Worm (Caenorhabditis elegans) whole organism, late embryonic: ENCODE results near the gene srh-296.

ENCODE experiments used
- C08G9.2 ChIP-seq: sonication (generic microtip); optimal IDR thresholded peaks from 2 replicates; lab custom pipeline; 2016; ENCODE audit warnings: mild to moderate bottlenecking, missing genetic modification characterization, moderate library complexity, missing compliant biosample characterization
- C38D4.7 ChIP-seq: fragments of 200-800 bp; sonication (Bioruptor generic); optimal IDR thresholded peaks from 2 replicates; lab custom pipeline; 2018; ENCODE audit warnings: mild to moderate bottlenecking, missing genetic modification characterization, moderate library complexity, missing compliant biosample characterization
- F13H6.1 ChIP-seq: sonication (generic microtip); optimal IDR thresholded peaks from 2 replicates; lab custom pipeline; 2016; ENCODE audit warnings: missing genetic modification characterization, missing compliant biosample characterization
- K09A11.1 ChIP-seq: sonication (generic microtip); optimal IDR thresholded peaks from 2 replicates; lab custom pipeline; 2017; ENCODE audit warnings: antibody characterized with exemption, mild to moderate bottlenecking, missing genetic modification characterization, missing compliant biosample characterization; ENCODE audit not compliant: insufficient read depth
- ama-1 ChIP-seq: fragments of 150-350 bp; optimal IDR thresholded peaks from 2 replicates; lab custom pipeline; 2014
- ceh-19 ChIP-seq: fragments of 200-800 bp; sonication (Bioruptor generic); optimal IDR thresholded peaks from 2 replicates; lab custom pipeline; 2018; ENCODE audit warnings: mild to moderate bottlenecking, missing genetic modification characterization, missing compliant biosample characterization
- ceh-2 ChIP-seq: sonication (generic microtip); optimal IDR thresholded peaks from 2 replicates; lab custom pipeline; 2016; ENCODE audit warnings: missing genotype, missing genetic modification characterization, missing compliant biosample characterization
- ceh-22 ChIP-seq: sonication (generic microtip); optimal IDR thresholded peaks from 2 replicates; lab custom pipeline; 2017; ENCODE audit warnings: missing biosample characterization, missing genetic modification characterization
- ceh-24 ChIP-seq: sonication (generic microtip); optimal IDR thresholded peaks from 2 replicates; lab custom pipeline; 2016; ENCODE audit warnings: mild to moderate bottlenecking, missing genetic modification characterization, missing compliant biosample characterization
- ceh-34 ChIP-seq: sonication (generic microtip); optimal IDR thresholded peaks from 2 replicates; lab custom pipeline; 2016; ENCODE audit warnings: mild to moderate bottlenecking, missing genetic modification characterization, missing compliant biosample characterization
- ceh-6 ChIP-seq: fragments of 200-800 bp; sonication (Bioruptor generic); optimal IDR thresholded peaks from 2 replicates; lab custom pipeline; 2018; ENCODE audit warnings: mild to moderate bottlenecking, missing genetic modification characterization, missing compliant biosample characterization
- che-1 ChIP-seq: sonication (generic microtip); optimal IDR thresholded peaks from 2 replicates; lab custom pipeline; 2016; ENCODE audit warnings: mild to moderate bottlenecking, missing genetic modification characterization, missing compliant biosample characterization
- dve-1 ChIP-seq: sonication (generic microtip); optimal IDR thresholded peaks from 2 replicates; lab custom pipeline; 2017; ENCODE audit warnings: antibody characterized with exemption, mild to moderate bottlenecking, missing genetic modification characterization, missing compliant biosample characterization
- eyg-1 ChIP-seq: sonication (generic microtip); optimal IDR thresholded peaks from 2 replicates; lab custom pipeline; 2016; ENCODE audit warnings: missing genotype, missing genetic modification characterization, missing compliant biosample characterization
- fkh-10 ChIP-seq: fragments of 150-350 bp; optimal IDR thresholded peaks from 2 replicates; lab custom pipeline; 2014; ENCODE audit warnings: missing biosample characterization, missing genetic modification reagents, missing genetic modification characterization
- hlh-15 ChIP-seq: sonication (generic microtip); optimal IDR thresholded peaks from 2 replicates; lab custom pipeline; 2016; ENCODE audit warnings: missing genetic modification characterization, missing compliant biosample characterization
- hlh-30 ChIP-seq: sonication (generic microtip); optimal IDR thresholded peaks from 2 replicates; lab custom pipeline; 2017; ENCODE audit warnings: antibody characterized with exemption, missing genetic modification characterization, missing compliant biosample characterization; ENCODE audit not compliant: insufficient read depth
- hlh-6 ChIP-seq: sonication (generic microtip); optimal IDR thresholded peaks from 2 replicates; lab custom pipeline; 2016; ENCODE audit warnings: missing genotype, missing genetic modification characterization, missing compliant biosample characterization
- lim-6 ChIP-seq: sonication (generic microtip); optimal IDR thresholded peaks from 2 replicates; lab custom pipeline; 2016; ENCODE audit warnings: missing genetic modification characterization, missing compliant biosample characterization
- mec-3 ChIP-seq: sonication (generic microtip); optimal IDR thresholded peaks from 2 replicates; lab custom pipeline; 2016; ENCODE audit warnings: borderline replicate concordance, missing genetic modification characterization, missing compliant biosample characterization
- nfya-1 ChIP-seq: sonication (generic microtip); optimal IDR thresholded peaks from 2 replicates; lab custom pipeline; 2017; ENCODE audit warnings: missing genetic modification characterization, mild to moderate bottlenecking, missing compliant biosample characterization, antibody characterized with exemption, moderate library complexity
- npax-4 ChIP-seq: sonication (generic microtip); optimal IDR thresholded peaks from 2 replicates; lab custom pipeline; 2016; ENCODE audit warnings: missing genetic modification characterization, missing compliant biosample characterization
- odd-2 ChIP-seq: sonication (generic microtip); optimal IDR thresholded peaks from 2 replicates; lab custom pipeline; 2017; ENCODE audit warnings: antibody characterized with exemption, mild to moderate bottlenecking, missing genetic modification characterization, missing compliant biosample characterization
- pax-1 ChIP-seq: fragments of 150-350 bp; optimal IDR thresholded peaks from 2 replicates; lab custom pipeline; 2014; ENCODE audit warnings: missing biosample characterization, missing genetic modification characterization
- pha-2 ChIP-seq: sonication (generic microtip); optimal IDR thresholded peaks from 2 replicates; lab custom pipeline; 2017; ENCODE audit warnings: mild to moderate bottlenecking, missing genetic modification characterization, missing compliant biosample characterization
- pha-4 ChIP-seq: fragments of 150-350 bp; optimal IDR thresholded peaks from 2 replicates; lab custom pipeline; 2018; ENCODE audit warnings: missing biosample characterization, missing genetic modification reagents, missing genetic modification characterization
- pros-1 ChIP-seq: fragments of 150-350 bp; optimal IDR thresholded peaks from 2 replicates; lab custom pipeline; 2014; ENCODE audit warnings: missing biosample characterization, missing genetic modification reagents, missing genetic modification characterization
- rnt-1 ChIP-seq: sonication (generic microtip); optimal IDR thresholded peaks from 2 replicates; lab custom pipeline; 2016; ENCODE audit warnings: missing genetic modification characterization, missing compliant biosample characterization
- sdc-2 ChIP-seq: sonication (generic microtip); optimal IDR thresholded peaks from 2 replicates; lab custom pipeline; 2016; ENCODE audit warnings: missing genotype, missing genetic modification characterization, missing compliant biosample characterization
- sox-2 ChIP-seq: fragments of 200-800 bp; sonication (Bioruptor generic); IDR thresholded peaks from 2 replicates; pipeline ENCODE4 v1.3.6; 2022; ENCODE audit warnings: missing genetic modification reagents, missing genetic modification characterization, missing compliant biosample characterization
- unc-3 ChIP-seq, 2 experiments: fragments of 200-800 bp in 1 of 2; sonication (Bioruptor generic) in 1 of 2; sonication (generic microtip) in 1 of 2; conservative IDR thresholded peaks in 1 of 2; optimal IDR thresholded peaks in 1 of 2; 2 replicates each; pipeline versions ENCODE4 v1.3.6 to Lab custom; 2016 to 2022; ENCODE audit warnings: missing compliant biosample characterization in 2 of 2, missing genetic modification characterization in 2 of 2, missing genetic modification reagents in 1 of 2
- unc-42 ChIP-seq: sonication (generic microtip); optimal IDR thresholded peaks from 2 replicates; lab custom pipeline; 2016; ENCODE audit warnings: missing genotype, missing genetic modification characterization, missing compliant biosample characterization
- unc-55 ChIP-seq: sonication (generic microtip); optimal IDR thresholded peaks from 2 replicates; lab custom pipeline; 2017; ENCODE audit warnings: missing biosample characterization, missing genetic modification reagents, missing genetic modification characterization
- unc-86 ChIP-seq: sonication (generic microtip); optimal IDR thresholded peaks from 2 replicates; lab custom pipeline; 2016; ENCODE audit warnings: missing genetic modification characterization, missing compliant biosample characterization

Gene srh-296

DNA sequence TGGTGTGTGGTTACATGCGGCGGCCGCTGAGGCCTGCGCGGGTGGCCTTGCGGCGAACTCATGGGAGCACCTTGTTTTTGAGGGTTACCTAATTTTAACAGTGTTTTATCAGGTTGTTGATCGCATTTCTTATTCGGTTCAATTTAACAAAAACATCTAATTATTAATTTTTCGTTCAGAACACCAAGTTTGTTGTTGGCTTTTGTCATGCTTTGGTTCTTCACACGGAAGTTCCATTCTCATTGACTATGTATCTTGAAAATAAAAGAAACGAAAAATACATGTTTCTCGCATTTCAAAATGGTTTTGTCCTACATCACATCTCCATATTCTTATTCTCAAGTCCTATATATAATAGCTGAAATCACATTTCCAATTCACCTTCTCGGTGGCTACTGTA lies 20.0 kb upstream of the srh-296 start, which contains the start of gene srh-290:
srh-290 (plus strand) TSS at position 301 of the 400 bp plus-strand sequence.
- TF ChIP-seq F13H6.1 (tag; lab: Kevin White, UChicago) (no peak), pax-1 (tag; lab: Kevin White, UChicago) (no peak), sox-2 (GFP tag; lab: Robert Waterston, UW) (no peak), ceh-34 (tag; lab: Kevin White, UChicago) (no peak), ama-1 (no peak), rnt-1 (tag; lab: Kevin White, UChicago) (no peak), hlh-30 (tag; lab: Kevin White, UChicago) (no peak), C38D4.7 (GFP tag; lab: Kevin White, UChicago) (no peak), sdc-2 (tag; lab: Kevin White, UChicago) (no peak), hlh-15 (tag; lab: Kevin White, UChicago) (no peak), unc-55 (GFP tag; lab: Kevin White, UChicago) (no peak), pha-2 (tag; lab: Kevin White, UChicago) (no peak), dve-1 (tag; lab: Kevin White, UChicago) (no peak), pha-4 (tag; lab: Kevin White, UChicago) (no peak)

DNA sequence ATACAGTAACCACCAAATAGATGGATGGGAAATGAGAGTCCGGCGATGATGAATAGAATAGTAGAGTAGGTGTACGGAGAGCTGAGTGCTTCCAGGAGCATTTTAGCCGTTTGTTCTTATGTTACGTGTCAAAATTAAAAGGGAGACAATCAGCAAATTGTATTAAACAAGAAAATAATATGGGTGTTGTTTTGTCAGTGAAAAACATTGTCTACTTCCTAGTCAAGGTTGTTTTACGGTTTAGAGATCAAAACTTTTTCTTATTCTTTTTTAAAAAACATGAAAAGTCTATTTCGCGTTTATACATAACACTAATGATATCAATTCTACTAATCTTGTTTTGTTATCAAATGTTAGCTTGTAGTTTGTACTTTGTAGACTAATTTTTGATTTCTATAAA lies 16.2 kb upstream of the srh-296 start, which contains the start of gene srh-289:
srh-289 (minus strand) TSS at position 101 of the 400 bp plus-strand sequence.
- TF ChIP-seq unc-42 (tag; lab: Kevin White, UChicago) (no peak), eyg-1 (tag; lab: Kevin White, UChicago) (no peak), ceh-22 (tag; lab: Kevin White, UChicago) (no peak), hlh-15 (tag; lab: Kevin White, UChicago) (no peak), fkh-10 (GFP tag; lab: Kevin White, UChicago) (no peak), che-1 (tag; lab: Kevin White, UChicago) (no peak), unc-55 (GFP tag; lab: Kevin White, UChicago) (no peak)

DNA sequence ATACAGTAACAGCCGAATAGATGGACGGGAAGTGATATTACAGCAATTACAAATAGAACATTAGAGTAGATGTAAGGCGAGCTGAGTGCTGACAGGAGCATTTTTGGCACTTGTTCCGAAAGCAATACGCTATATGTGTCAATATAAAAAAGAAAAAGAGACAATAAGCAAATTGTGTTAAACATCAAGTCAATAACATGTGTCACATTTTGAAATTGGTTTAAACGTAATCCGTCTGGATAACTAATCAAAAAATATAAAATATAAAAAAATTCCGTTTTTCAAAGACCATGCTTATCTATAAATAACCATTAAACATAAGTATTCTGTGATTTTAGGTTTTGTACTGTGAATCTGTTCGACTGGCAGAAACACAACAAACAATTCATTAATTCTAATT lies 14.5 kb upstream of the srh-296 start, which contains the start of gene srh-288:
srh-288 (minus strand) TSS at position 101 of the 400 bp plus-strand sequence.
- TF ChIP-seq mec-3 (tag; lab: Kevin White, UChicago): no peak
- TF ChIP-seq hlh-6: no peak
- TF ChIP-seq npax-4 (tag; lab: Kevin White, UChicago): no peak
- no peak for TF ChIP-seq nfya-1 (tag; lab: Kevin White, UChicago)
- TF ChIP-seq ceh-19 (GFP tag; lab: Kevin White, UChicago): no peak

DNA sequence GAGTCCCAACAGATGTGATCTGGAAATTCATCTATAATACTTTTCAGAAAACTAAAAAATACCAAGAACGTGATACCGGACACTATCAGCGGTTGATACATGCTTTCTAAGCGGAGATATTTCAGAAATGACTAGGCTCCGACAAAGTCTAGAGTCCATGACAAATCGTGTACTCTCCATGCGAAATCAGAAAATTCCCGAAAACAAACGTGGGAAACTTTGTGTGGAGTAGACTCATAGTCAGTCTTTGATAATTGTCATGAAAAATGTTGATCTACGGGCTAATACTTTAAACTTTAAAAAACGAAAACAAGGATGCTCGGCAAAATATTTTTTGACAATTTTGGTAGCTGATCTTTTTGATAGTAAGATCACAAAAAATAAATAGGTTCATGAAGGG lies 11.4 kb upstream of the srh-296 start, which contains the start of gene srx-18:
srx-18 (minus strand) TSS at position 101 of the 400 bp plus-strand sequence.
- TF ChIP-seq ceh-6: no peak
- no peak for TF ChIP-seq unc-86 (tag; lab: Kevin White, UChicago)
- TF ChIP-seq unc-3 (GFP tag; conservative IDR thresholded peaks at IDR 0.05; lab: Robert Waterston, UW): no peak
- TF ChIP-seq unc-3 (tag; optimal IDR thresholded peaks at IDR 0.05; lab: Kevin White, UChicago): no peak
- TF ChIP-seq ceh-22 (tag; lab: Kevin White, UChicago): no peak
- TF ChIP-seq lim-6 (tag; lab: Kevin White, UChicago): no peak
- no peak for TF ChIP-seq K09A11.1
- TF ChIP-seq ceh-34 (tag; lab: Kevin White, UChicago): no peak
- TF ChIP-seq pax-1 (tag; lab: Kevin White, UChicago): no peak
- no peak for TF ChIP-seq odd-2 (tag; lab: Kevin White, UChicago)
- no peak for TF ChIP-seq ceh-24 (tag; lab: Kevin White, UChicago)
- no peak for TF ChIP-seq C08G9.2 (tag; lab: Kevin White, UChicago)
- TF ChIP-seq ceh-2 (tag; lab: Kevin White, UChicago): no peak
- TF ChIP-seq sdc-2 (tag; lab: Kevin White, UChicago): no peak
- TF ChIP-seq pros-1 (tag; lab: Kevin White, UChicago): no peak
- no peak for TF ChIP-seq mec-3 (tag; lab: Kevin White, UChicago)
